Worm (Caenorhabditis elegans) whole organism, L3 larva: Measurements from ENCODE around the gene set-19.

Experiments used
- eor-1 ChIP-seq, 2 experiments: fragments of 150-350 bp; optimal IDR thresholded peaks; 2 replicates each; lab custom pipeline; 2014 to 2018; ENCODE audit warnings: missing biosample characterization in 2 of 2, missing genetic modification characterization in 2 of 2
- lin-39 ChIP-seq: fragments of 150-350 bp; optimal IDR thresholded peaks from 2 replicates; lab custom pipeline; 2018; ENCODE audit warnings: missing biosample characterization, missing genetic modification reagents, missing genetic modification characterization
- nhr-12 ChIP-seq: fragments of 150-350 bp; optimal IDR thresholded peaks from 2 replicates; lab custom pipeline; 2014; ENCODE audit warnings: missing biosample characterization, missing genetic modification characterization
- pha-4 ChIP-seq: fragments of 150-350 bp; optimal IDR thresholded peaks from 2 replicates; lab custom pipeline; 2014; ENCODE audit warnings: missing biosample characterization, missing genetic modification reagents, missing genetic modification characterization
- ztf-11 ChIP-seq: fragments of 150-350 bp; optimal IDR thresholded peaks from 2 replicates; lab custom pipeline; 2014; ENCODE audit warnings: missing biosample characterization, missing genetic modification characterization

DNA sequence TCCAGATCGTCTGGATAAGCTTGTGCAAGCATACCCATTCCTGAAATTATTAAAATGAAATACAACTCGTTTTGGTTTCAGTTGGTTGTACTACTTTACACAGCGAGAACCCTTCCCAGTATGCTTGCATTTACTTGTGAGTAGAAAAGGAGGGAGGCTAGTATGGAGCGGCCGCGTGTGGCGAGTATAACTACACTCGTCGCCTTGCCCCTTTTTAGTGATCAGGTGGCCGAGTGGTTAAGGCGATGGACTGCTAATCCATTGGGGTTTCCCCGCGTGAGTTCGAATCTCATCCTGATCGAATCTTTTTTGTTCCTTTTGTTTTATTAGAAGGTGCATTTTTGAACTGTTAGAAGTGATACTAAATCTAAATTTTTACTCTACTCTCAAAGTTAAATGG is 27.8 kb upstream of the set-19 start:
- TF ChIP-seq nhr-12 (tag; lab: Kevin White, UChicago), result no peak
- no peak for TF ChIP-seq ztf-11
- TF ChIP-seq lin-39 (tag; lab: Kevin White, UChicago), result no peak
- TF ChIP-seq eor-1 (tag; optimal IDR thresholded peaks at IDR 0.05; lab: Kevin White, UChicago), result no peak
- TF ChIP-seq pha-4 (tag; lab: Kevin White, UChicago), result peak; percentile 30
